Worm (Caenorhabditis elegans): ENCODE measurements around the gene nhr-66.

- no peak for TF ChIP-seq W03F9.2 (tag; optimal IDR thresholded peaks at IDR 0.05)
- TF ChIP-seq him-1 (tag; optimal IDR thresholded peaks at IDR 0.05) = no peak
These were observed 26.1 kb downstream of the nhr-66 start, which contains the start of gene C07G1.6 for ce11 chrIV:8210300-8210699.

Data from whole organism, L4/young adult.